Fruit fly (Drosophila melanogaster) whole organism, embryonic: ENCODE results near the gene Eig71Ej.
A peak's percentile ranks its signal among the peaks of the same experiment; 100 is the strongest.

Experiments used
- Adf1 ChIP-seq: fragments of 200-800 bp; sonication (Bioruptor generic); IDR thresholded peaks from 2 replicates; pipeline ENCODE4 v1.3.6; 2022; ENCODE audit warnings: missing biosample characterization, missing genetic modification characterization
- Asciz ChIP-seq: fragments of 200-800 bp; sonication (Bioruptor generic); optimal IDR thresholded peaks from 2 replicates; lab custom pipeline; 2017; ENCODE audit warnings: missing biosample characterization, mild to moderate bottlenecking, missing genetic modification characterization, missing genetic modification reagents
- Blimp-1 ChIP-seq: fragments of 200-800 bp; sonication (Bioruptor generic); optimal IDR thresholded peaks from 3 replicates; lab custom pipeline; 2018; ENCODE audit warnings: missing biosample characterization, missing genetic modification characterization, mild to moderate bottlenecking, moderate library complexity, missing genetic modification reagents
- CG10431 ChIP-seq: fragments of 200-800 bp; sonication (Bioruptor generic); optimal IDR thresholded peaks from 3 replicates; lab custom pipeline; 2018; ENCODE audit warnings: missing biosample characterization, mild to moderate bottlenecking, missing genetic modification characterization
- CG10979 ChIP-seq: fragments of 200-800 bp; sonication (Bioruptor generic); optimal IDR thresholded peaks from 2 replicates; lab custom pipeline; 2018; ENCODE audit warnings: missing biosample characterization, mild to moderate bottlenecking, missing genetic modification characterization, moderate library complexity
- CG12104 ChIP-seq: fragments of 200-800 bp; sonication (Bioruptor generic); optimal IDR thresholded peaks from 3 replicates; lab custom pipeline; 2016; ENCODE audit warnings: missing biosample characterization, missing genetic modification characterization
- CG12391 ChIP-seq: fragments of 200-800 bp; sonication (Bioruptor generic); optimal IDR thresholded peaks from 3 replicates; lab custom pipeline; 2018; ENCODE audit warnings: missing biosample characterization, mild to moderate bottlenecking, missing genetic modification characterization, moderate library complexity
- CG13424 ChIP-seq: fragments of 200-800 bp; sonication (Bioruptor generic); optimal IDR thresholded peaks from 2 replicates; lab custom pipeline; 2019; ENCODE audit warnings: missing biosample characterization, mild to moderate bottlenecking, missing genetic modification characterization, moderate library complexity
- CG13775 ChIP-seq: fragments of 200-800 bp; sonication (Bioruptor generic); optimal IDR thresholded peaks from 3 replicates; lab custom pipeline; 2017; ENCODE audit warnings: missing biosample characterization, mild to moderate bottlenecking, missing genetic modification characterization
- CG15269 ChIP-seq: fragments of 200-800 bp; sonication (Bioruptor generic); optimal IDR thresholded peaks from 2 replicates; lab custom pipeline; 2018; ENCODE audit warnings: missing biosample characterization, mild to moderate bottlenecking, missing genetic modification characterization, moderate library complexity
- CG15696 ChIP-seq: fragments of 200-800 bp; sonication (Bioruptor generic); optimal IDR thresholded peaks from 2 replicates; lab custom pipeline; 2019; ENCODE audit warnings: missing biosample characterization, mild to moderate bottlenecking, missing genetic modification characterization, moderate library complexity
- CG1602 ChIP-seq: fragments of 200-800 bp; sonication (Bioruptor generic); optimal IDR thresholded peaks from 3 replicates; lab custom pipeline; 2016; ENCODE audit warnings: missing biosample characterization, missing genetic modification characterization
- CG1647 ChIP-seq: fragments of 200-800 bp; sonication (Bioruptor generic); optimal IDR thresholded peaks from 3 replicates; lab custom pipeline; 2016; ENCODE audit warnings: missing biosample characterization, missing genetic modification characterization
- CG17359 ChIP-seq: fragments of 200-800 bp; sonication (Bioruptor generic); optimal IDR thresholded peaks from 3 replicates; lab custom pipeline; 2018; ENCODE audit warnings: missing biosample characterization, mild to moderate bottlenecking, missing genetic modification characterization, moderate library complexity
- CG17829 ChIP-seq: fragments of 200-800 bp; optimal IDR thresholded peaks from 2 replicates; lab custom pipeline; 2019; ENCODE audit warnings: missing biosample characterization, mild to moderate bottlenecking, missing genetic modification characterization, moderate library complexity
- CG18619 ChIP-seq: fragments of 200-800 bp; sonication (Bioruptor generic); optimal IDR thresholded peaks from 3 replicates; lab custom pipeline; 2017; ENCODE audit warnings: missing biosample characterization, mild to moderate bottlenecking, missing genetic modification characterization
- CG18764 ChIP-seq: fragments of 200-800 bp; sonication (Bioruptor generic); optimal IDR thresholded peaks from 3 replicates; lab custom pipeline; 2016; ENCODE audit warnings: missing biosample characterization, missing genetic modification characterization
- CG2678 ChIP-seq: fragments of 200-800 bp; sonication (Bioruptor generic); optimal IDR thresholded peaks from 3 replicates; lab custom pipeline; 2019; ENCODE audit warnings: missing biosample characterization, mild to moderate bottlenecking, missing genetic modification characterization, moderate library complexity
- CG4424 ChIP-seq: fragments of 200-800 bp; sonication (Bioruptor generic); optimal IDR thresholded peaks from 3 replicates; lab custom pipeline; 2016; ENCODE audit warnings: missing biosample characterization, missing genetic modification characterization
- CG7839 ChIP-seq: fragments of 200-800 bp; sonication (Bioruptor generic); optimal IDR thresholded peaks from 3 replicates; lab custom pipeline; 2018; ENCODE audit warnings: missing biosample characterization, mild to moderate bottlenecking, missing genetic modification characterization, moderate library complexity
- CG9727 ChIP-seq: fragments of 200-800 bp; sonication (Bioruptor generic); optimal IDR thresholded peaks from 3 replicates; lab custom pipeline; 2017; ENCODE audit warnings: missing biosample characterization, mild to moderate bottlenecking, missing genetic modification characterization
- CkIIα-i1 ChIP-seq: fragments of 200-800 bp; sonication (Bioruptor generic); IDR thresholded peaks from 2 replicates; pipeline ENCODE4 v1.3.6; 2022; ENCODE audit warnings: missing biosample characterization, missing genetic modification characterization
- D19A ChIP-seq: fragments of 200-800 bp; optimal IDR thresholded peaks from 3 replicates; lab custom pipeline; 2019; ENCODE audit warnings: missing biosample characterization, mild to moderate bottlenecking, missing genetic modification characterization, moderate library complexity
- Eip74EF ChIP-seq, 2 experiments: fragments of 200-800 bp in 1 of 2; fragments of >200 bp in 1 of 2; sonication (Bioruptor generic) in 1 of 2; optimal IDR thresholded peaks; 2 replicates each; lab custom pipeline; 2017 to 2019; ENCODE audit warnings: missing biosample characterization in 2 of 2, missing genetic modification characterization in 2 of 2, mild to moderate bottlenecking in 1 of 2, moderate library complexity in 1 of 2
- HLH3B ChIP-seq: fragments of 200-800 bp; sonication (Bioruptor generic); IDR thresholded peaks from 2 replicates; pipeline ENCODE4 v1.3.6; 2022; ENCODE audit warnings: missing biosample characterization, missing genetic modification characterization
- Hsf ChIP-seq: fragments of 200-800 bp; sonication (Bioruptor generic); optimal IDR thresholded peaks from 3 replicates; lab custom pipeline; 2016; ENCODE audit warnings: missing biosample characterization, missing genetic modification characterization
- Max ChIP-seq: fragments of 200-800 bp; sonication (Bioruptor generic); optimal IDR thresholded peaks from 2 replicates; lab custom pipeline; 2016; ENCODE audit warnings: missing biosample characterization, mild to moderate bottlenecking, missing genetic modification characterization
- Med ChIP-seq: fragments of 200-800 bp; sonication (Bioruptor generic); peaks from one replicate; lab custom pipeline; 2016; ENCODE audit warnings: missing biosample characterization, missing genetic modification characterization, mild to moderate bottlenecking, inconsistent platforms, moderate library complexity
- Optix ChIP-seq: fragments of 200-800 bp; sonication (Bioruptor generic); IDR thresholded peaks from 3 replicates; pipeline ENCODE4 v1.3.6; 2022; ENCODE audit warnings: missing biosample characterization, missing genetic modification characterization
- Ravus ChIP-seq: fragments of 200-800 bp; sonication (Bioruptor generic); IDR thresholded peaks from 2 replicates; pipeline ENCODE4 v1.3.6; 2022; ENCODE audit warnings: missing biosample characterization, missing genetic modification characterization
- Rx ChIP-seq: fragments of 200-800 bp; sonication (Bioruptor generic); IDR thresholded peaks from 2 replicates; pipeline ENCODE4 v1.3.6; 2022; ENCODE audit warnings: missing biosample characterization, missing genetic modification characterization
- Usf ChIP-seq: fragments of 200-800 bp; sonication (Bioruptor generic); optimal IDR thresholded peaks from 2 replicates; lab custom pipeline; 2017; ENCODE audit warnings: missing genotype, missing biosample characterization, missing genetic modification characterization
- abd-A ChIP-seq: fragments of 200-800 bp; sonication (Bioruptor generic); optimal IDR thresholded peaks from 3 replicates; lab custom pipeline; 2019; ENCODE audit warnings: missing biosample characterization, mild to moderate bottlenecking, missing genetic modification characterization, moderate library complexity
- bsh ChIP-seq, 2 experiments: fragments of 200-800 bp; sonication (Bioruptor generic); optimal IDR thresholded peaks; 2 replicates each; lab custom pipeline; 2017 to 2018; ENCODE audit warnings: mild to moderate bottlenecking in 2 of 2, missing biosample characterization in 2 of 2, missing genetic modification characterization in 2 of 2, moderate library complexity in 1 of 2
- chm ChIP-seq: fragments of 200-800 bp; sonication (Bioruptor generic); IDR thresholded peaks from 2 replicates; pipeline ENCODE4 v1.3.6; 2022; ENCODE audit warnings: missing biosample characterization, missing genetic modification characterization
- dysf ChIP-seq: fragments of 200-800 bp; sonication (Bioruptor generic); IDR thresholded peaks from 3 replicates; pipeline ENCODE4 v1.3.6; 2022; ENCODE audit warnings: missing biosample characterization, missing genetic modification characterization
- grau ChIP-seq: fragments of 200-800 bp; optimal IDR thresholded peaks from 3 replicates; lab custom pipeline; 2019; ENCODE audit warnings: missing biosample characterization, mild to moderate bottlenecking, missing genetic modification characterization, moderate library complexity
- grn ChIP-seq: fragments of 200-800 bp; sonication (Bioruptor generic); optimal IDR thresholded peaks from 3 replicates; lab custom pipeline; 2017; ENCODE audit warnings: missing biosample characterization, missing genetic modification characterization
- ind ChIP-seq: fragments of 200-800 bp; sonication (Bioruptor generic); optimal IDR thresholded peaks from 3 replicates; lab custom pipeline; 2016; ENCODE audit warnings: missing biosample characterization, missing genetic modification characterization
- kni ChIP-seq: fragments of 200-800 bp; sonication (Bioruptor generic); optimal IDR thresholded peaks from 3 replicates; lab custom pipeline; 2017; ENCODE audit warnings: mild to moderate bottlenecking, missing biosample characterization, missing genetic modification reagents, missing genetic modification characterization
- lola ChIP-seq, 3 experiments: fragments of >200 bp in 2 of 3; fragments of 200-800 bp in 1 of 3; sonication (Bioruptor generic) in 1 of 3; optimal IDR thresholded peaks; 2 replicates each; lab custom pipeline; 2017 to 2019; ENCODE audit warnings: missing biosample characterization in 3 of 3, missing genetic modification characterization in 3 of 3, mild to moderate bottlenecking in 1 of 3, moderate library complexity in 1 of 3
- odd ChIP-seq: fragments of 200-800 bp; sonication (Bioruptor generic); optimal IDR thresholded peaks from 2 replicates; lab custom pipeline; 2017; ENCODE audit warnings: missing biosample characterization, mild to moderate bottlenecking, missing genetic modification characterization
- pros ChIP-seq: fragments of 200-800 bp; sonication (Bioruptor generic); optimal IDR thresholded peaks from 3 replicates; lab custom pipeline; 2019; ENCODE audit warnings: missing biosample characterization, mild to moderate bottlenecking, missing genetic modification characterization, moderate library complexity
- sc ChIP-seq, 3 experiments: fragments of >200 bp in 2 of 3; fragments of 200-800 bp in 1 of 3; sonication (Bioruptor generic) in 1 of 3; optimal IDR thresholded peaks; 2 replicates in 2 of 3; 3 replicates in 1 of 3; lab custom pipeline; 2017; ENCODE audit warnings: mild to moderate bottlenecking in 1 of 3, missing biosample characterization in 1 of 3, missing genetic modification characterization in 1 of 3, missing genetic modification reagents in 1 of 3
- trem ChIP-seq: fragments of 200-800 bp; optimal IDR thresholded peaks from 3 replicates; lab custom pipeline; 2019; ENCODE audit warnings: missing biosample characterization, mild to moderate bottlenecking, missing genetic modification characterization, moderate library complexity
- vnd ChIP-seq: fragments of 200-800 bp; sonication (Bioruptor generic); IDR thresholded peaks from 3 replicates; pipeline ENCODE4 v1.3.6; 2022; ENCODE audit warnings: missing biosample characterization, missing genetic modification characterization; ENCODE audit not compliant: partially characterized antibody
- zen2 ChIP-seq: fragments of 200-800 bp; sonication (Bioruptor generic); IDR thresholded peaks from 3 replicates; pipeline ENCODE4 v1.3.6; 2022; ENCODE audit warnings: missing biosample characterization, missing genetic modification characterization; ENCODE audit not compliant: partially characterized antibody

Eig71Ej gene

dm6 chr3L:15692794-15693532, 32.1 kb upstream of the Eig71Ej start (continued):
- peak; percentile 15 for TF ChIP-seq ind
- TF ChIP-seq CG13424: peak; percentile 39
- TF ChIP-seq CG12104 (GFP tag; lab: Kevin White, UChicago): peak; percentile 35
- TF ChIP-seq grn (GFP tag; lab: Kevin White, UChicago): peak; percentile 87
- peak; percentile 38 for TF ChIP-seq CG17359
- TF ChIP-seq CG1602 (GFP tag; lab: Kevin White, UChicago): peak; percentile 45
- TF ChIP-seq CG7839 (tag; lab: Kevin White, UChicago): peak; percentile 38
- peak; percentile 36 for TF ChIP-seq grau (tag; lab: Kevin White, UChicago)
- TF ChIP-seq CG10431 (GFP tag; lab: Kevin White, UChicago): no peak
- TF ChIP-seq HLH3B (GFP tag; lab: Robert Waterston, UW): peak; percentile 1; the same call in 1 of the 2 replicates
- TF ChIP-seq zen2: no peak
- peak; percentile 56 for TF ChIP-seq CG2678 (tag; lab: Kevin White, UChicago)
- TF ChIP-seq CG4424 (GFP tag; lab: Kevin White, UChicago): peak; percentile 66
- TF ChIP-seq CG15696 (tag; lab: Kevin White, UChicago): peak; percentile 38
- TF ChIP-seq bsh (GFP tag; optimal IDR thresholded peaks at IDR 0.05; lab: Kevin White, UChicago): peak in 1 of 2 experiments; percentile 41
- TF ChIP-seq abd-A (tag; lab: Kevin White, UChicago): peak; percentile 46
- TF ChIP-seq CG10979 (tag; lab: Kevin White, UChicago): peak; percentile 78
- no peak for TF ChIP-seq vnd (GFP tag; lab: Robert Waterston, UW)
- TF ChIP-seq odd (GFP tag; lab: Kevin White, UChicago): peak; percentile 18
- TF ChIP-seq CG1647: no peak
- TF ChIP-seq CG9727 (GFP tag; lab: Kevin White, UChicago): peak; percentile 72
- peak; percentile 60 for TF ChIP-seq kni
- no peak for TF ChIP-seq CG18764 (GFP tag; lab: Kevin White, UChicago)
- peak; percentile 27 for TF ChIP-seq CG15269 (tag; lab: Kevin White, UChicago)
- peak; percentile 36 for TF ChIP-seq Blimp-1
- no peak for TF ChIP-seq CkIIα-i1 (GFP tag; lab: Robert Waterston, UW)
- TF ChIP-seq lola (GFP tag; optimal IDR thresholded peaks at IDR 0.05; lab: Kevin White, UChicago): peak in 1 of 3 experiments; percentile 79
- TF ChIP-seq Med: peak; percentile 42
- TF ChIP-seq CG12391: peak; percentile 44
- no peak for TF ChIP-seq Adf1 (GFP tag; lab: Robert Waterston, UW)
- peak; percentile 1 for TF ChIP-seq Usf (GFP tag; lab: Kevin White, UChicago)
- TF ChIP-seq pros (GFP tag; lab: Kevin White, UChicago): no peak
- peak; percentile 43 for TF ChIP-seq Asciz (GFP tag; lab: Kevin White, UChicago)
- peak; percentile 12; the same call in 1 of the 2 replicates for TF ChIP-seq Rx (GFP tag; lab: Robert Waterston, UW)
- TF ChIP-seq chm (GFP tag; lab: Robert Waterston, UW): no peak
- no peak for TF ChIP-seq Hsf (GFP tag; lab: Kevin White, UChicago)
- TF ChIP-seq Eip74EF (GFP tag; optimal IDR thresholded peaks at IDR 0.05; lab: Kevin White, UChicago): peak in 1 of 2 experiments; percentile 29
- TF ChIP-seq CG17829 (tag; lab: Kevin White, UChicago): peak; percentile 36
- TF ChIP-seq Ravus (GFP tag; lab: Robert Waterston, UW): no peak
- TF ChIP-seq Optix: no peak
- TF ChIP-seq Max (GFP tag; lab: Kevin White, UChicago): no peak
- TF ChIP-seq dysf (GFP tag; lab: Robert Waterston, UW): 0 out of 3 replicates have a peak, but pooled peaks have one; percentile 9
- peak; percentile 47 for TF ChIP-seq D19A
- TF ChIP-seq CG13775 (GFP tag; lab: Kevin White, UChicago): peak; percentile 34
- peak; percentile 35 for TF ChIP-seq trem (tag; lab: Kevin White, UChicago)
- TF ChIP-seq CG18619 (GFP tag; lab: Kevin White, UChicago): peak; percentile 38
- no peak for TF ChIP-seq sc (optimal IDR thresholded peaks at IDR 0.05; lab: Kevin White, UChicago)
- TF ChIP-seq sc (GFP tag; optimal IDR thresholded peaks at IDR 0.05; lab: Kevin White, UChicago): peak; percentile 57
